Worm (Caenorhabditis elegans) whole organism, late embryonic: ENCODE results near the gene clec-3.

Experiments used
- C08G9.2 ChIP-seq: sonication (generic microtip); optimal IDR thresholded peaks from 2 replicates; lab custom pipeline; 2016; ENCODE audit warnings: mild to moderate bottlenecking, missing genetic modification characterization, moderate library complexity, missing compliant biosample characterization
- F13H6.1 ChIP-seq: sonication (generic microtip); optimal IDR thresholded peaks from 2 replicates; lab custom pipeline; 2016; ENCODE audit warnings: missing genetic modification characterization, missing compliant biosample characterization
- T23F11.4 ChIP-seq: fragments of 200-800 bp; sonication (Bioruptor generic); optimal IDR thresholded peaks from 2 replicates; lab custom pipeline; 2018; ENCODE audit warnings: mild to moderate bottlenecking, missing genetic modification characterization, missing compliant biosample characterization
- ama-1 ChIP-seq: fragments of 150-350 bp; optimal IDR thresholded peaks from 2 replicates; lab custom pipeline; 2014
- ceh-14 ChIP-seq: sonication (generic microtip); optimal IDR thresholded peaks from 2 replicates; lab custom pipeline; 2016; ENCODE audit warnings: missing genotype, missing genetic modification characterization, missing compliant biosample characterization
- ceh-18 ChIP-seq: sonication (generic microtip); optimal IDR thresholded peaks from 2 replicates; lab custom pipeline; 2016; ENCODE audit warnings: missing genetic modification characterization, missing compliant biosample characterization
- ceh-19 ChIP-seq: fragments of 200-800 bp; sonication (Bioruptor generic); optimal IDR thresholded peaks from 2 replicates; lab custom pipeline; 2018; ENCODE audit warnings: mild to moderate bottlenecking, missing genetic modification characterization, missing compliant biosample characterization
- ceh-2 ChIP-seq: sonication (generic microtip); optimal IDR thresholded peaks from 2 replicates; lab custom pipeline; 2016; ENCODE audit warnings: missing genotype, missing genetic modification characterization, missing compliant biosample characterization
- ceh-31 ChIP-seq: sonication (generic microtip); optimal IDR thresholded peaks from 2 replicates; lab custom pipeline; 2016; ENCODE audit warnings: missing genetic modification characterization, missing compliant biosample characterization
- ceh-34 ChIP-seq: sonication (generic microtip); optimal IDR thresholded peaks from 2 replicates; lab custom pipeline; 2016; ENCODE audit warnings: mild to moderate bottlenecking, missing genetic modification characterization, missing compliant biosample characterization
- ceh-6 ChIP-seq: fragments of 200-800 bp; sonication (Bioruptor generic); optimal IDR thresholded peaks from 2 replicates; lab custom pipeline; 2018; ENCODE audit warnings: mild to moderate bottlenecking, missing genetic modification characterization, missing compliant biosample characterization
- dve-1 ChIP-seq: sonication (generic microtip); optimal IDR thresholded peaks from 2 replicates; lab custom pipeline; 2017; ENCODE audit warnings: antibody characterized with exemption, mild to moderate bottlenecking, missing genetic modification characterization, missing compliant biosample characterization
- elt-2 ChIP-seq: sonication (generic microtip); optimal IDR thresholded peaks from 2 replicates; lab custom pipeline; 2016; ENCODE audit warnings: missing genetic modification reagents, missing genetic modification characterization, missing compliant biosample characterization
- eyg-1 ChIP-seq: sonication (generic microtip); optimal IDR thresholded peaks from 2 replicates; lab custom pipeline; 2016; ENCODE audit warnings: missing genotype, missing genetic modification characterization, missing compliant biosample characterization
- fax-1 ChIP-seq: sonication (generic microtip); optimal IDR thresholded peaks from 2 replicates; lab custom pipeline; 2016; ENCODE audit warnings: missing genotype, missing genetic modification characterization, missing compliant biosample characterization
- fkh-6 ChIP-seq: sonication (generic microtip); optimal IDR thresholded peaks from 2 replicates; lab custom pipeline; 2016; ENCODE audit warnings: missing genetic modification characterization, missing compliant biosample characterization
- hlh-13 ChIP-seq: fragments of 200-800 bp; sonication (Bioruptor generic); optimal IDR thresholded peaks from 2 replicates; lab custom pipeline; 2018; ENCODE audit warnings: mild to moderate bottlenecking, missing genetic modification characterization, missing compliant biosample characterization
- hlh-15 ChIP-seq: sonication (generic microtip); optimal IDR thresholded peaks from 2 replicates; lab custom pipeline; 2016; ENCODE audit warnings: missing genetic modification characterization, missing compliant biosample characterization
- hlh-30 ChIP-seq: sonication (generic microtip); optimal IDR thresholded peaks from 2 replicates; lab custom pipeline; 2017; ENCODE audit warnings: antibody characterized with exemption, missing genetic modification characterization, missing compliant biosample characterization; ENCODE audit not compliant: insufficient read depth
- hlh-6 ChIP-seq: sonication (generic microtip); optimal IDR thresholded peaks from 2 replicates; lab custom pipeline; 2016; ENCODE audit warnings: missing genotype, missing genetic modification characterization, missing compliant biosample characterization
- hlh-8 ChIP-seq: sonication (generic microtip); optimal IDR thresholded peaks from 2 replicates; lab custom pipeline; 2016; ENCODE audit warnings: missing genotype, missing genetic modification characterization, missing compliant biosample characterization
- lin-11 ChIP-seq: fragments of 200-800 bp; sonication (Bioruptor generic); optimal IDR thresholded peaks from 2 replicates; lab custom pipeline; 2018; ENCODE audit warnings: mild to moderate bottlenecking, missing genetic modification characterization, missing compliant biosample characterization
- madf-2 ChIP-seq: sonication (generic microtip); optimal IDR thresholded peaks from 2 replicates; lab custom pipeline; 2017; ENCODE audit warnings: missing genetic modification characterization, missing compliant biosample characterization
- nfya-1 ChIP-seq: sonication (generic microtip); optimal IDR thresholded peaks from 2 replicates; lab custom pipeline; 2017; ENCODE audit warnings: missing genetic modification characterization, mild to moderate bottlenecking, missing compliant biosample characterization, antibody characterized with exemption, moderate library complexity
- nhr-232 ChIP-seq: sonication (generic microtip); optimal IDR thresholded peaks from 2 replicates; lab custom pipeline; 2016; ENCODE audit warnings: missing genetic modification characterization, missing compliant biosample characterization
- pag-3 ChIP-seq: sonication (generic microtip); optimal IDR thresholded peaks from 2 replicates; lab custom pipeline; 2016; ENCODE audit warnings: missing compliant biosample characterization, missing genetic modification characterization, borderline replicate concordance
- pax-1 ChIP-seq: fragments of 150-350 bp; optimal IDR thresholded peaks from 2 replicates; lab custom pipeline; 2014; ENCODE audit warnings: missing biosample characterization, missing genetic modification characterization
- pha-4 ChIP-seq: fragments of 150-350 bp; optimal IDR thresholded peaks from 2 replicates; lab custom pipeline; 2018; ENCODE audit warnings: missing biosample characterization, missing genetic modification reagents, missing genetic modification characterization
- pros-1 ChIP-seq: fragments of 150-350 bp; optimal IDR thresholded peaks from 2 replicates; lab custom pipeline; 2014; ENCODE audit warnings: missing biosample characterization, missing genetic modification reagents, missing genetic modification characterization
- ref-2 ChIP-seq: sonication (generic microtip); optimal IDR thresholded peaks from 2 replicates; lab custom pipeline; 2016; ENCODE audit warnings: missing genetic modification characterization, missing compliant biosample characterization
- sdc-2 ChIP-seq: sonication (generic microtip); optimal IDR thresholded peaks from 2 replicates; lab custom pipeline; 2016; ENCODE audit warnings: missing genotype, missing genetic modification characterization, missing compliant biosample characterization
- sox-4 ChIP-seq: sonication (generic microtip); optimal IDR thresholded peaks from 2 replicates; lab custom pipeline; 2017; ENCODE audit warnings: mild to moderate bottlenecking, missing genetic modification characterization, inconsistent platforms, missing compliant biosample characterization
- syd-9 ChIP-seq: sonication (generic microtip); optimal IDR thresholded peaks from 2 replicates; lab custom pipeline; 2016; ENCODE audit warnings: mild to moderate bottlenecking, missing genetic modification characterization, moderate library complexity, missing compliant biosample characterization
- tbx-2 ChIP-seq: sonication (generic microtip); optimal IDR thresholded peaks from 2 replicates; lab custom pipeline; 2016; ENCODE audit warnings: missing genetic modification characterization, missing compliant biosample characterization
- unc-3 ChIP-seq, 2 experiments: fragments of 200-800 bp in 1 of 2; sonication (Bioruptor generic) in 1 of 2; sonication (generic microtip) in 1 of 2; conservative IDR thresholded peaks in 1 of 2; optimal IDR thresholded peaks in 1 of 2; 2 replicates each; pipeline versions ENCODE4 v1.3.6 to Lab custom; 2016 to 2022; ENCODE audit warnings: missing compliant biosample characterization in 2 of 2, missing genetic modification characterization in 2 of 2, missing genetic modification reagents in 1 of 2
- unc-42 ChIP-seq: sonication (generic microtip); optimal IDR thresholded peaks from 2 replicates; lab custom pipeline; 2016; ENCODE audit warnings: missing genotype, missing genetic modification characterization, missing compliant biosample characterization
- unc-55 ChIP-seq: sonication (generic microtip); optimal IDR thresholded peaks from 2 replicates; lab custom pipeline; 2017; ENCODE audit warnings: missing biosample characterization, missing genetic modification reagents, missing genetic modification characterization
- unc-86 ChIP-seq: sonication (generic microtip); optimal IDR thresholded peaks from 2 replicates; lab custom pipeline; 2016; ENCODE audit warnings: missing genetic modification characterization, missing compliant biosample characterization
- zip-5 ChIP-seq: sonication (generic microtip); optimal IDR thresholded peaks from 2 replicates; lab custom pipeline; 2016; ENCODE audit warnings: missing genetic modification characterization, missing compliant biosample characterization
- ztf-16 ChIP-seq: sonication (generic microtip); optimal IDR thresholded peaks from 2 replicates; lab custom pipeline; 2017; ENCODE audit warnings: missing genetic modification characterization, missing compliant biosample characterization

clec-3 gene

DNA sequence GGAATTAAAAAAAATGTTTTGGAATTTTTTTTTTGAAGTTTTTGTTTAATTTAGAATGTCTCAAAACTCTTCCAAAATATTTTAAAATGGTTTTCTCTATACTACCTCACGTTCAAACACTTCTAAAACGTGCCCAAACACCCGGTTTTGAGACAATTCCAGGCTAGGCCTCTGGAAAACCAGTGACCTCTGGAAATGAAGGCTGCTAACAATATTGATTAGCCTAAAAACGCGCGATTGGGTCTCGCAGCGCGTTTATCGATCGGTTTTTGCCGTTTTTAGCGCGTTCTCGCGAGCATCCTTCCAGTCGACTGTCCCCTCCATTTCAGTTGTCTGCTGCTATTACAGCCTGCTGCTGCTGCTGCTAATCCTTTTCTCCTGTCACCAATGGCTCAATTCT, 41.1 kb upstream of the clec-3 start, which contains the start of gene Y25C1A.6:
Gene Y25C1A.6 (plus strand): TSS at position 301 of the 400 bp plus-strand sequence.
- TF ChIP-seq pag-3 (tag; lab: Kevin White, UChicago) = no peak
- TF ChIP-seq syd-9 = no peak
- no peak for TF ChIP-seq madf-2
- TF ChIP-seq pax-1 (tag; lab: Kevin White, UChicago) = no peak
- TF ChIP-seq sox-4 (tag; lab: Kevin White, UChicago) = no peak
- TF ChIP-seq F13H6.1 = no peak
- TF ChIP-seq unc-55 = no peak
- no peak for TF ChIP-seq T23F11.4 (GFP tag; lab: Kevin White, UChicago)
- TF ChIP-seq ama-1 (lab: Kevin White, UChicago) = no peak
- no peak for TF ChIP-seq hlh-15 (tag; lab: Kevin White, UChicago)
- no peak for TF ChIP-seq ztf-16 (tag; lab: Kevin White, UChicago)
- TF ChIP-seq lin-11 (tag; lab: Kevin White, UChicago) = no peak
- TF ChIP-seq ceh-14 (tag; lab: Kevin White, UChicago) = no peak
- no peak for TF ChIP-seq dve-1 (tag; lab: Kevin White, UChicago)
- TF ChIP-seq eyg-1 (tag; lab: Kevin White, UChicago) = no peak
- no peak for TF ChIP-seq fax-1
- TF ChIP-seq hlh-8 (tag; lab: Kevin White, UChicago) = no peak
- no peak for TF ChIP-seq unc-86 (tag; lab: Kevin White, UChicago)
- TF ChIP-seq, all 69 proteins: peak for 0

DNA sequence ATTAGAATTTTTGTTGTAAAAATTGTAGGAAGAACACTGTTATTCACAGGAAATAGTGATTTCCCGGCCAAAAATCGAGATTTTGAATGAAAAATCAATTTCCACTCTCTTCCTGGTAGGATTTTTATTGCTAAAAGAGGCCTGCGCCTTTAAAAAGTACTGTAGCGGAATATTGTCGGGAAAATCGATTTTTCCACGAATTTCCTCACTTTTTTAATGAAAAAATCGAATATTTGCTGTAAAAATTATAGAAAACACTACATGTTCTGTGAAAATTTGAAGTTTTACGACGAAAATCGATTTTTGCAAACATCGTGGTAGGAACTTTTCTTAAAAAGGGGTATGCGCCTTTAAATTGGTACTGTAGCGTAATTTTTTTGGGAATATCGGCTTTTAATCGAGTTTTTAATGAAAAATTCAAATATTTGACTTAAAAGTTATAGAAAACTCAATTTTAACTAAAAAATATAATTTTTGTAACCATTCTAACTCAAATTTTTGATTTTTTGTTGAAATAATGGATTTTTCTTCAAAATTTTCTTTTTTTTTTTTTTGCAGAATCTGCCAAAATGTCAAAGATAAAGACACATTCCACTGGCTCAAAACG, 36.7 kb upstream of the clec-3 start, which contains the start of gene lin-8:
Gene lin-8 (plus strand): TSS at position 557 of the 607 bp plus-strand sequence.
- TF ChIP-seq ceh-31 (tag; lab: Kevin White, UChicago) (no peak), ref-2 (tag; lab: Kevin White, UChicago) (no peak), ceh-2 (tag; lab: Kevin White, UChicago) (no peak), pha-4 (tag; lab: Kevin White, UChicago) (no peak), unc-3 (GFP tag; conservative IDR thresholded peaks at IDR 0.05; lab: Robert Waterston, UW) (no peak), unc-3 (tag; optimal IDR thresholded peaks at IDR 0.05; lab: Kevin White, UChicago) (no peak), zip-5 (tag; lab: Kevin White, UChicago) (no peak)

DNA sequence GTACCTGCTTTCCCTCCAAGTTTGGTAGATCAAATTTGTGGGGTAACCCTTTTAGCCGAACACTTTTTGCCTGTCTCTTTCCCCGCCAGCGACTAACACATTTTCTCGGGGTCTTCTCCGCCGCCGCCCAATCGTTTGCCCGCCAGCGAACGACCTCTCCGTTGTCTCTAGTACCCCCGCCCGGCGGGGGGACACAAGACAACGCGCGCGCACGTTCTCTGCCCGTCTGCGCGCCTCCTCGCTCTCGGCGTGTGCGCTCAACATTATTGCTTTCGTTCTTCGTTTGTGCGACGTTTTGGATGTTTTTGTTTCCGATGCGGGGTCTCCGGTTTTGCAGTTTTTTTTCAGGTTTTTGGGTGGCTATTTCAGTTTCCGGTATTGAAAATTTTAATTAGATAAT, 35.8 kb upstream of the clec-3 start:
- peak; percentile 43 for TF ChIP-seq sdc-2 (tag; lab: Kevin White, UChicago)
- TF ChIP-seq unc-42 (tag; lab: Kevin White, UChicago) = peak; percentile 58
- peak; percentile 46 for TF ChIP-seq C08G9.2 (tag; lab: Kevin White, UChicago)
- TF ChIP-seq ceh-31 (tag; lab: Kevin White, UChicago) = peak; percentile 53
- TF ChIP-seq pros-1 (tag; lab: Kevin White, UChicago) = peak; percentile 60
- TF ChIP-seq pha-4 (tag; lab: Kevin White, UChicago) = no peak
- TF ChIP-seq tbx-2 (tag; lab: Kevin White, UChicago) = peak; percentile 60
- peak; percentile 45 for TF ChIP-seq ceh-34 (tag; lab: Kevin White, UChicago)
- peak; percentile 0 for TF ChIP-seq ceh-19 (GFP tag; lab: Kevin White, UChicago)
- TF ChIP-seq fkh-6 (tag; lab: Kevin White, UChicago) = peak; percentile 48
- TF ChIP-seq sox-4 (tag; lab: Kevin White, UChicago) = peak; percentile 25
- no peak for TF ChIP-seq ceh-6 (GFP tag; lab: Kevin White, UChicago)
- no peak for TF ChIP-seq elt-2 (tag; lab: Kevin White, UChicago)
- peak; percentile 16 for TF ChIP-seq ceh-18 (tag; lab: Kevin White, UChicago)
- peak; percentile 24 for TF ChIP-seq nhr-232 (tag; lab: Kevin White, UChicago)
- no peak for TF ChIP-seq dve-1 (tag; lab: Kevin White, UChicago)
- TF ChIP-seq hlh-30 = peak; percentile 67
- peak; percentile 53 for TF ChIP-seq ref-2 (tag; lab: Kevin White, UChicago)
- peak; percentile 66 for TF ChIP-seq ceh-14 (tag; lab: Kevin White, UChicago)
- peak; percentile 67 for TF ChIP-seq nfya-1
- no peak for TF ChIP-seq hlh-6
- TF ChIP-seq hlh-13 (GFP tag; lab: Kevin White, UChicago) = no peak
